Worm (Caenorhabditis elegans) whole organism, L4 larva: ENCODE results near the gene nono-1.

Experiments
- D1046.2 ChIP-seq: fragments of 200-800 bp; sonication (Bioruptor generic); IDR thresholded peaks from 2 replicates; pipeline ENCODE4 v1.3.6; 2022; ENCODE audit warnings: missing genetic modification characterization, missing compliant biosample characterization
- R02D3.7 ChIP-seq: fragments of 150-350 bp; sonication (generic microtip); optimal IDR thresholded peaks from 3 replicates; lab custom pipeline; 2014; ENCODE audit warnings: missing biosample characterization, missing genetic modification characterization
- T26A8.4 ChIP-seq: fragments of 200-800 bp; sonication (Bioruptor generic); IDR thresholded peaks from 2 replicates; pipeline ENCODE4 v1.3.6; 2022; ENCODE audit warnings: missing genetic modification characterization, missing compliant biosample characterization
- Y105C5A.15 ChIP-seq: fragments of 200-800 bp; sonication (Bioruptor generic); IDR thresholded peaks from 2 replicates; pipeline ENCODE4 v1.3.6; 2022; ENCODE audit warnings: missing genetic modification characterization, missing compliant biosample characterization
- Y48G9A.11 ChIP-seq: fragments of 200-800 bp; sonication (Bioruptor generic); IDR thresholded peaks from 2 replicates; pipeline ENCODE4 v1.3.6; 2022; ENCODE audit warnings: missing genetic modification reagents, missing genetic modification characterization, missing compliant biosample characterization
- ZK546.5 ChIP-seq, 2 experiments: sonication (generic microtip); optimal IDR thresholded peaks; 2 replicates each; lab custom pipeline; 2017; ENCODE audit warnings: missing biosample characterization in 2 of 2, missing genetic modification characterization in 2 of 2
- aly-2 ChIP-seq: sonication (generic microtip); optimal IDR thresholded peaks from 2 replicates; lab custom pipeline; 2018; ENCODE audit warnings: missing biosample characterization, missing genetic modification characterization
- ama-1 ChIP-seq: fragments of 150-350 bp; optimal IDR thresholded peaks from 2 replicates; lab custom pipeline; 2014; ENCODE audit warnings: inconsistent platforms, mixed read lengths
- ceh-20 ChIP-seq: fragments of 200-800 bp; sonication (Bioruptor generic); IDR thresholded peaks from 2 replicates; pipeline ENCODE4 v1.3.6; 2022; ENCODE audit warnings: missing genetic modification reagents, missing genetic modification characterization, missing compliant biosample characterization
- ceh-28 ChIP-seq: fragments of 150-350 bp; optimal IDR thresholded peaks from 2 replicates; lab custom pipeline; 2014; ENCODE audit warnings: missing biosample characterization, missing genetic modification reagents, missing genetic modification characterization
- daf-16 ChIP-seq, 3 experiments: sonication (generic microtip); optimal IDR thresholded peaks; 2 replicates each; lab custom pipeline; 2016 to 2017; ENCODE audit warnings: missing genetic modification characterization in 3 of 3, missing genetic modification reagents in 3 of 3, mild to moderate bottlenecking in 2 of 3, missing compliant biosample characterization in 2 of 3, missing biosample characterization in 1 of 3, moderate library complexity in 1 of 3
- dmd-6 ChIP-seq: fragments of 200-800 bp; sonication (Bioruptor generic); IDR thresholded peaks from 2 replicates; pipeline ENCODE4 v1.3.6; 2022; ENCODE audit warnings: missing genetic modification reagents, missing genetic modification characterization, missing compliant biosample characterization
- dmd-8 ChIP-seq: fragments of 200-800 bp; sonication (Bioruptor generic); IDR thresholded peaks from 2 replicates; pipeline ENCODE4 v1.3.6; 2022; ENCODE audit warnings: missing genetic modification characterization, missing compliant biosample characterization
- dmd-9 ChIP-seq: fragments of 200-800 bp; sonication (Bioruptor generic); IDR thresholded peaks from 2 replicates; pipeline ENCODE4 v1.3.6; 2022; ENCODE audit warnings: missing genetic modification reagents, missing genetic modification characterization, missing compliant biosample characterization
- duxl-1 ChIP-seq: sonication (generic microtip); optimal IDR thresholded peaks from 2 replicates; lab custom pipeline; 2016; ENCODE audit warnings: mild to moderate bottlenecking, missing genetic modification characterization, moderate library complexity, missing compliant biosample characterization; ENCODE audit not compliant: poor library complexity
- egl-27 ChIP-seq: sonication (generic microtip); optimal IDR thresholded peaks from 3 replicates; lab custom pipeline; 2017; ENCODE audit warnings: missing biosample characterization, missing genetic modification reagents, missing genetic modification characterization
- egl-43 ChIP-seq: fragments of 200-800 bp; sonication (Bioruptor generic); IDR thresholded peaks from 2 replicates; pipeline ENCODE4 v1.3.6; 2022; ENCODE audit warnings: missing genetic modification reagents, missing genetic modification characterization, missing compliant biosample characterization
- hif-1 ChIP-seq, 2 experiments: sonication (generic microtip); optimal IDR thresholded peaks; 2 replicates each; lab custom pipeline; 2016 to 2017; ENCODE audit warnings: missing compliant biosample characterization in 2 of 2, missing genetic modification characterization in 2 of 2, missing genetic modification reagents in 2 of 2, missing genotype in 2 of 2, mild to moderate bottlenecking in 1 of 2
- hlh-11 ChIP-seq: fragments of 200-800 bp; sonication (Bioruptor generic); optimal IDR thresholded peaks from 2 replicates; lab custom pipeline; 2018; ENCODE audit warnings: mild to moderate bottlenecking, missing genetic modification characterization, missing compliant biosample characterization
- hlh-30 ChIP-seq: sonication (generic microtip); optimal IDR thresholded peaks from 2 replicates; lab custom pipeline; 2017; ENCODE audit warnings: antibody characterized with exemption, mild to moderate bottlenecking, missing genetic modification characterization, missing compliant biosample characterization; ENCODE audit not compliant: insufficient read depth
- hmg-1.1 ChIP-seq: fragments of 200-800 bp; sonication (Bioruptor generic); IDR thresholded peaks from 2 replicates; pipeline ENCODE4 v1.3.6; 2022; ENCODE audit warnings: missing genetic modification reagents, missing genetic modification characterization, missing compliant biosample characterization
- jun-1 ChIP-seq: fragments of 150-350 bp; optimal IDR thresholded peaks from 2 replicates; lab custom pipeline; 2014; ENCODE audit warnings: missing biosample characterization, missing genetic modification reagents, missing genetic modification characterization
- lim-7 ChIP-seq: fragments of 200-800 bp; sonication (Bioruptor generic); IDR thresholded peaks from 2 replicates; pipeline ENCODE4 v1.3.6; 2022; ENCODE audit warnings: missing genetic modification characterization, missing compliant biosample characterization
- lin-13 ChIP-seq: fragments of 150-350 bp; optimal IDR thresholded peaks from 2 replicates; lab custom pipeline; 2014; ENCODE audit warnings: missing biosample characterization, missing genetic modification reagents, missing genetic modification characterization
- lin-15B ChIP-seq: fragments of 150-350 bp; sonication (generic microtip); optimal IDR thresholded peaks from 3 replicates; lab custom pipeline; 2014; ENCODE audit warnings: missing biosample characterization, missing genetic modification characterization
- lin-29 ChIP-seq: fragments of 200-800 bp; sonication (Bioruptor generic); IDR thresholded peaks from 2 replicates; pipeline ENCODE4 v1.3.6; 2022; ENCODE audit warnings: missing genetic modification reagents, missing genetic modification characterization, missing compliant biosample characterization
- madf-9 ChIP-seq: fragments of 200-800 bp; sonication (Bioruptor generic); conservative IDR thresholded peaks from 2 replicates; pipeline ENCODE4 v1.3.6; 2022; ENCODE audit warnings: missing genetic modification reagents, missing genetic modification characterization, missing compliant biosample characterization
- mep-1 ChIP-seq: fragments of 150-350 bp; sonication (generic microtip); optimal IDR thresholded peaks from 3 replicates; lab custom pipeline; 2014; ENCODE audit warnings: missing biosample characterization, missing genetic modification characterization
- mes-2 ChIP-seq: sonication (generic microtip); optimal IDR thresholded peaks from 2 replicates; lab custom pipeline; 2016; ENCODE audit warnings: missing genotype, mild to moderate bottlenecking, missing genetic modification characterization, missing compliant biosample characterization; ENCODE audit not compliant: poor library complexity, severe bottlenecking
- mxl-2 ChIP-seq: fragments of 200-800 bp; sonication (Bioruptor generic); conservative IDR thresholded peaks from 2 replicates; pipeline ENCODE4 v1.3.6; 2022; ENCODE audit warnings: missing genetic modification reagents, missing genetic modification characterization, missing compliant biosample characterization
- mxl-3 ChIP-seq: fragments of 200-800 bp; sonication (Bioruptor generic); optimal IDR thresholded peaks from 2 replicates; lab custom pipeline; 2018; ENCODE audit warnings: mild to moderate bottlenecking, missing genetic modification characterization, missing compliant biosample characterization
- nhr-11 ChIP-seq: fragments of 150-350 bp; optimal IDR thresholded peaks from 2 replicates; lab custom pipeline; 2014; ENCODE audit warnings: missing biosample characterization, missing genetic modification characterization
- nhr-111 ChIP-seq: fragments of 200-800 bp; sonication (Bioruptor generic); optimal IDR thresholded peaks from 2 replicates; lab custom pipeline; 2018; ENCODE audit warnings: mild to moderate bottlenecking, missing genetic modification characterization, missing compliant biosample characterization
- nhr-237 ChIP-seq: sonication (generic microtip); optimal IDR thresholded peaks from 2 replicates; lab custom pipeline; 2017; ENCODE audit warnings: missing biosample characterization, missing genetic modification characterization
- nhr-25 ChIP-seq: sonication (generic microtip); optimal IDR thresholded peaks from 2 replicates; lab custom pipeline; 2017; ENCODE audit warnings: missing genetic modification characterization, mild to moderate bottlenecking, missing compliant biosample characterization, antibody characterized with exemption, moderate library complexity, borderline replicate concordance; ENCODE audit not compliant: insufficient read depth
- nhr-41 ChIP-seq: fragments of 200-800 bp; sonication (Bioruptor generic); IDR thresholded peaks from 2 replicates; pipeline ENCODE4 v1.3.6; 2022; ENCODE audit warnings: missing genetic modification reagents, missing genetic modification characterization, missing compliant biosample characterization
- nhr-77 ChIP-seq: fragments of 150-350 bp; optimal IDR thresholded peaks from 2 replicates; lab custom pipeline; 2014; ENCODE audit warnings: missing biosample characterization, missing genetic modification characterization
- php-3 ChIP-seq: fragments of 200-800 bp; sonication (Bioruptor generic); IDR thresholded peaks from 2 replicates; pipeline ENCODE4 v1.3.6; 2022; ENCODE audit warnings: missing genetic modification reagents, missing genetic modification characterization, missing compliant biosample characterization
- pqm-1 ChIP-seq: sonication (generic microtip); optimal IDR thresholded peaks from 2 replicates; lab custom pipeline; 2017; ENCODE audit warnings: missing biosample characterization, missing genetic modification characterization
- rbr-2 ChIP-seq: sonication (generic microtip); optimal IDR thresholded peaks from 2 replicates; lab custom pipeline; 2016; ENCODE audit warnings: missing genotype, missing genetic modification characterization, missing compliant biosample characterization
- saeg-2 ChIP-seq: fragments of 200-800 bp; sonication (Bioruptor generic); IDR thresholded peaks from 2 replicates; pipeline ENCODE4 v1.3.6; 2022; ENCODE audit warnings: missing genetic modification reagents, missing genetic modification characterization, missing compliant biosample characterization
- spr-1 ChIP-seq: sonication (generic microtip); optimal IDR thresholded peaks from 2 replicates; lab custom pipeline; 2016; ENCODE audit warnings: mild to moderate bottlenecking, missing genetic modification characterization, missing compliant biosample characterization
- tra-1 ChIP-seq: fragments of 200-800 bp; sonication (Bioruptor generic); IDR thresholded peaks from 2 replicates; pipeline ENCODE4 v1.3.6; 2022; ENCODE audit warnings: missing genetic modification reagents, missing genetic modification characterization, missing compliant biosample characterization
- unc-62 ChIP-seq, 3 experiments: fragments of 150-350 bp in 1 of 3; sonication (generic microtip); optimal IDR thresholded peaks in 2 of 3; peaks in 1 of 3; 1 replicate in 1 of 3; 2 replicates in 2 of 3; lab custom pipeline; 2014 to 2017; ENCODE audit warnings: missing biosample characterization in 3 of 3, missing genetic modification characterization in 3 of 3, missing genetic modification reagents in 3 of 3, missing genotype in 1 of 3
- zfp-3 ChIP-seq: fragments of 200-800 bp; sonication (Bioruptor generic); conservative IDR thresholded peaks from 2 replicates; pipeline ENCODE4 v1.3.6; 2022; ENCODE audit warnings: missing genetic modification reagents, missing genetic modification characterization, missing compliant biosample characterization
- zip-2 ChIP-seq: fragments of 150-350 bp; optimal IDR thresholded peaks from 2 replicates; lab custom pipeline; 2014; ENCODE audit warnings: missing biosample characterization, missing genetic modification characterization

Gene nono-1

ce11 chrIII:5942104-5942503, 15.9 kb downstream of the nono-1 start (continued):
- TF ChIP-seq hmg-1.1 (GFP tag; lab: Robert Waterston, UW): 0 out of 2 replicates have a peak, but pooled peaks have one; percentile 13

- TF ChIP-seq nhr-77 (tag; lab: Kevin White, UChicago): peak; percentile 21
- TF ChIP-seq hif-1 (tag; optimal IDR thresholded peaks at IDR 0.05; lab: Kevin White, UChicago): peak in 1 of 2 experiments; percentile 62
- peak; percentile 90 for TF ChIP-seq mxl-3
- peak; percentile 66 for TF ChIP-seq nhr-11 (tag; lab: Kevin White, UChicago)
- peak; percentile 60 for TF ChIP-seq mes-2
- TF ChIP-seq aly-2 (tag; lab: Kevin White, UChicago): no peak
- TF ChIP-seq lin-13 (GFP tag; lab: Kevin White, UChicago): peak; percentile 45
- no peak for TF ChIP-seq nhr-237 (tag; lab: Kevin White, UChicago)
- peak; percentile 51 for TF ChIP-seq rbr-2 (tag; lab: Kevin White, UChicago)
- peak; percentile 51; the same call in 1 of the 2 replicates for TF ChIP-seq lim-7 (GFP tag; lab: Robert Waterston, UW)
- TF ChIP-seq mxl-2: 0 out of 2 replicates have a peak, but pooled peaks have one; percentile 28
- TF ChIP-seq lin-15B (tag; lab: Kevin White, UChicago): no peak
- peak; percentile 98 for TF ChIP-seq hlh-30 (tag; lab: Kevin White, UChicago)
- TF ChIP-seq nhr-25: no peak
- TF ChIP-seq tra-1 (GFP tag; lab: Robert Waterston, UW): peak; percentile 34; the same call in 1 of the 2 replicates
- TF ChIP-seq egl-43 (GFP tag; lab: Robert Waterston, UW): peak; percentile 75
- peak; percentile 67 for TF ChIP-seq duxl-1 (tag; lab: Kevin White, UChicago)
- TF ChIP-seq jun-1 (tag; lab: Kevin White, UChicago): no peak
- peak; percentile 17; the same call in 1 of the 2 replicates for TF ChIP-seq ceh-20 (GFP tag; lab: Robert Waterston, UW)
- peak; percentile 79 for TF ChIP-seq zip-2 (tag; lab: Kevin White, UChicago)
- peak; percentile 40 for TF ChIP-seq spr-1 (tag; lab: Kevin White, UChicago)
- TF ChIP-seq dmd-8 (GFP tag; lab: Robert Waterston, UW): peak; percentile 30; the same call in 1 of the 2 replicates
- peak; percentile 88 for TF ChIP-seq ceh-28 (tag; lab: Kevin White, UChicago)
- TF ChIP-seq php-3: peak; percentile 57; the same call in 1 of the 2 replicates
- no peak for TF ChIP-seq Y48G9A.11
- no peak for TF ChIP-seq dmd-9 (GFP tag; lab: Robert Waterston, UW)
- no peak; the same call in 1 of the 2 replicates for TF ChIP-seq lin-29 (GFP tag; lab: Robert Waterston, UW)
- peak; percentile 59 for TF ChIP-seq madf-9 (GFP tag; lab: Robert Waterston, UW)
- no peak for TF ChIP-seq zfp-3 (GFP tag; lab: Robert Waterston, UW)
- no peak for TF ChIP-seq Y105C5A.15 (GFP tag; lab: Robert Waterston, UW)
- TF ChIP-seq nhr-41: no peak
- no peak for TF ChIP-seq ZK546.5 (tag; optimal IDR thresholded peaks at IDR 0.05; lab: Kevin White, UChicago)
- no peak for TF ChIP-seq egl-27 (tag; lab: Kevin White, UChicago)
- TF ChIP-seq nhr-111: no peak
- peak in 1 of 2 experiments; percentile 99 for TF ChIP-seq unc-62 (GFP tag; optimal IDR thresholded peaks at IDR 0.05 in 1 of 2; lab: Kevin White, UChicago)
- peak; percentile 18 for TF ChIP-seq unc-62 (tag; optimal IDR thresholded peaks at IDR 0.05; lab: Kevin White, UChicago)
- no peak for TF ChIP-seq daf-16 (GFP tag; optimal IDR thresholded peaks at IDR 0.05; lab: Kevin White, UChicago)
- peak; percentile 36 for TF ChIP-seq daf-16 (tag; optimal IDR thresholded peaks at IDR 0.05; lab: Kevin White, UChicago)
- TF ChIP-seq ama-1 (lab: Kevin White, UChicago): peak; percentile 97
- peak; percentile 87 for TF ChIP-seq mep-1 (tag; lab: Kevin White, UChicago)
- peak; percentile 56; the same call in 1 of the 2 replicates for TF ChIP-seq dmd-6 (GFP tag; lab: Robert Waterston, UW)
- peak; percentile 92 for TF ChIP-seq hlh-11 (tag; lab: Kevin White, UChicago)
- 0 out of 2 replicates have a peak, but pooled peaks have one; percentile 21 for TF ChIP-seq D1046.2 (GFP tag; lab: Robert Waterston, UW)
- TF ChIP-seq saeg-2 (GFP tag; lab: Robert Waterston, UW): no peak
- 0 out of 2 replicates have a peak, but pooled peaks have one; percentile 46 for TF ChIP-seq T26A8.4 (GFP tag; lab: Robert Waterston, UW)
- peak; percentile 42 for TF ChIP-seq pqm-1
- no peak for TF ChIP-seq R02D3.7 (tag; lab: Kevin White, UChicago)
Observed at ce11 chrIII:5940525-5940974, 17.5 kb downstream of the nono-1 start.
